Fruit fly (Drosophila melanogaster): ENCODE data around the gene tty.

tty gene

DNA sequence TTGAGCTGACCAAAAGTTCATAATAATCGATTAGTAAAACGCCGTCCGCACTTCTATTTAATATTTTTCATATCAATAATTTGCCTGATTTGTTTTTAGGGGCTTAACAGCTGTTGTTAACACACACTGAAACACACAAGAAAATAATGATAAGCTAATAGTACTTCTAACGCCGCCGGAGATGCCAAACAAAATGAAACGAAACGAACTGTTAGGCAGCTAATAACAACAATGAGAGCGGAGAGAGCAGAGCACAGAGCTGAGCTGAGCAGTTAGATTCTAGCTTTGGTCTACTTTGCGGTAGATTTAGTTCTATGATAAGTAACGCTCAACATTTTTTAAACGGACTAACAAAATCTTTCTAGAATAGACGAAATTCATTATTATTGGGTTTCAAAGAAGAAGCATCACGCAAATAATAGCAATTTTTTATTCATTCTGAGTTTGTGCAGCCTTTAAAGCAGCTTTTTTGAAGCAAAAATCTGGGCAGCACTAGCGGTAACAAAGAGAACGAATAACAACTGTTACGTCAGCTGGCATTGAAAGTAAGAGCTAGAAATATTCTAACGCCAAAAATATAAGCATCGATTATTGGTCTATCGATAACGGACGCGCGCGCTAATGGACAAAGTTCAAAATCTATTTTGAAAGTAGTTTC lies 32.9 kb downstream of the tty start, which contains the start of gene Abca3 (continued):
- TF ChIP-seq CG11247 (GFP tag; IDR thresholded peaks at IDR 0.05) (peak; percentile 40; the same call in 1 of the 2 replicates), CG7928 (GFP tag; optimal IDR thresholded peaks at IDR 0.05) (peak; percentile 33), Fer2 (tag; optimal IDR thresholded peaks at IDR 0.05) (peak; percentile 74), NFAT (GFP tag; IDR thresholded peaks at IDR 0.05) (peak; percentile 53; the same call in 1 of the 2 replicates), CG1233 (GFP tag; optimal IDR thresholded peaks at IDR 0.05) (peak; percentile 58), CG12942 (GFP tag; optimal IDR thresholded peaks at IDR 0.05) (peak; percentile 6), HLH3B (GFP tag; IDR thresholded peaks at IDR 0.05) (peak; percentile 25; the same call in 1 of the 2 replicates), wek (GFP tag; optimal IDR thresholded peaks at IDR 0.05) (no peak), Ets65A (GFP tag) (peak; percentile 93), sna (GFP tag; IDR thresholded peaks at IDR 0.05; ENCODE audit: partially characterized antibody) (no peak), CG10274 (GFP tag; optimal IDR thresholded peaks at IDR 0.05) (peak; percentile 13), Jarid2 (GFP tag; optimal IDR thresholded peaks at IDR 0.05) (no peak), CG4854 (GFP tag; optimal IDR thresholded peaks at IDR 0.05) (peak; percentile 17), CG14441 (GFP tag; IDR thresholded peaks at IDR 0.05) (no peak), CG18764 (GFP tag; optimal IDR thresholded peaks at IDR 0.05) (peak; percentile 4), vvl (GFP tag; IDR thresholded peaks at IDR 0.05) (no peak), PHDP (tag; optimal IDR thresholded peaks at IDR 0.05) (peak; percentile 69), zen2 (GFP tag; IDR thresholded peaks at IDR 0.05; ENCODE audit: partially characterized antibody) (no peak), D19A (tag; optimal IDR thresholded peaks at IDR 0.05) (peak; percentile 22), sr (GFP tag; IDR thresholded peaks at IDR 0.05) (no peak), en (GFP tag; optimal IDR thresholded peaks at IDR 0.05) (peak; percentile 26), Dref (GFP tag; IDR thresholded peaks at IDR 0.05) (peak; percentile 69), rib (GFP tag; IDR thresholded peaks at IDR 0.05) (peak; percentile 61; the same call in 1 of the 2 replicates), Doc2 (GFP tag; IDR thresholded peaks at IDR 0.05) (no peak), CG12744 (GFP tag; optimal IDR thresholded peaks at IDR 0.05) (peak; percentile 30), CG9932 (GFP tag; IDR thresholded peaks at IDR 0.05) (peak; percentile 78), CG4328 (GFP tag; optimal IDR thresholded peaks at IDR 0.05) (peak; percentile 68), Bgb (GFP tag; IDR thresholded peaks at IDR 0.05; ENCODE audit: partially characterized antibody) (no peak), Gsc (GFP tag; IDR thresholded peaks at IDR 0.05) (no peak), CG30403 (GFP tag; optimal IDR thresholded peaks at IDR 0.05) (peak; percentile 66), CG16813 (GFP tag; IDR thresholded peaks at IDR 0.05; ENCODE audit: partially characterized antibody) (no peak), Mad (GFP tag; optimal IDR thresholded peaks at IDR 0.05) (peak; percentile 11), tgo (GFP tag; IDR thresholded peaks at IDR 0.05) (peak; percentile 47; the same call in 2 of the 3 replicates), Dip2 (GFP tag; IDR thresholded peaks at IDR 0.05) (no peak), ewg (GFP tag; optimal IDR thresholded peaks at IDR 0.05) (peak; percentile 11), toy (GFP tag; IDR thresholded peaks at IDR 0.05) (no peak), Nf-YC (tag; optimal IDR thresholded peaks at IDR 0.05) (peak; percentile 73), CG15011 (GFP tag; optimal IDR thresholded peaks at IDR 0.05) (peak; percentile 10), Oaz (GFP tag; IDR thresholded peaks at IDR 0.05) (no peak), Eip74EF (GFP tag; optimal IDR thresholded peaks at IDR 0.05) (peak in 1 of 2 experiments; percentile 17), sc (optimal IDR thresholded peaks at IDR 0.05) (no peak), sc (GFP tag; optimal IDR thresholded peaks at IDR 0.05) (no peak), CG15514 (GFP tag; optimal IDR thresholded peaks at IDR 0.05) (peak; percentile 74), crp (GFP tag; optimal IDR thresholded peaks at IDR 0.05) (peak in 1 of 2 experiments; percentile 75), lbe (GFP tag; optimal IDR thresholded peaks at IDR 0.05) (no peak), Oli (tag; optimal IDR thresholded peaks at IDR 0.05) (peak; percentile 28), mam (GFP tag; optimal IDR thresholded peaks at IDR 0.05) (peak; percentile 68), CG31365 (tag; optimal IDR thresholded peaks at IDR 0.05) (peak; percentile 21), Trl (optimal IDR thresholded peaks at IDR 0.05) (peak; percentile 63 to 89), Trl (GFP tag; optimal IDR thresholded peaks at IDR 0.05) (peak; percentile 68)
